Worm (Caenorhabditis elegans) whole organism, L2 larva: Measurements from ENCODE around the gene M60.7.

Experiments
- C34F6.9 ChIP-seq: fragments of 150-350 bp; optimal IDR thresholded peaks from 2 replicates; lab custom pipeline; 2014; ENCODE audit warnings: missing biosample characterization, missing genetic modification characterization
- F13H6.1 ChIP-seq: sonication (generic microtip); optimal IDR thresholded peaks from 2 replicates; lab custom pipeline; 2016; ENCODE audit warnings: missing genetic modification characterization, missing compliant biosample characterization
- R02D3.7 ChIP-seq: fragments of 150-350 bp; optimal IDR thresholded peaks from 2 replicates; lab custom pipeline; 2014; ENCODE audit warnings: missing biosample characterization, missing genetic modification characterization
- Y55F3AM.14 ChIP-seq: fragments of 200-800 bp; sonication (Bioruptor generic); optimal IDR thresholded peaks from 2 replicates; lab custom pipeline; 2018; ENCODE audit warnings: mild to moderate bottlenecking, missing genetic modification characterization, missing compliant biosample characterization
- ZK546.5 ChIP-seq: sonication (generic microtip); optimal IDR thresholded peaks from 2 replicates; lab custom pipeline; 2017; ENCODE audit warnings: missing biosample characterization, missing genetic modification characterization
- alr-1 ChIP-seq: fragments of 150-350 bp; optimal IDR thresholded peaks from 2 replicates; lab custom pipeline; 2014; ENCODE audit warnings: missing biosample characterization, missing genetic modification characterization
- aly-2 ChIP-seq: fragments of 150-350 bp; optimal IDR thresholded peaks from 2 replicates; lab custom pipeline; 2014; ENCODE audit warnings: missing biosample characterization, missing genetic modification characterization
- blmp-1 ChIP-seq: sonication (generic microtip); optimal IDR thresholded peaks from 2 replicates; lab custom pipeline; 2017; ENCODE audit warnings: missing genetic modification characterization, mild to moderate bottlenecking, missing compliant biosample characterization, antibody characterized with exemption, moderate library complexity; ENCODE audit not compliant: insufficient read depth
- ceh-16 ChIP-seq: fragments of 150-350 bp; optimal IDR thresholded peaks from 2 replicates; lab custom pipeline; 2014; ENCODE audit warnings: missing biosample characterization, missing genetic modification characterization
- ceh-82 ChIP-seq: fragments of 150-350 bp; optimal IDR thresholded peaks from 2 replicates; lab custom pipeline; 2014; ENCODE audit warnings: missing biosample characterization, missing genetic modification characterization
- dmd-4 ChIP-seq: sonication (generic microtip); optimal IDR thresholded peaks from 2 replicates; lab custom pipeline; 2017; ENCODE audit warnings: missing biosample characterization, missing genetic modification characterization
- egl-27 ChIP-seq: sonication (generic microtip); optimal IDR thresholded peaks from 3 replicates; lab custom pipeline; 2017; ENCODE audit warnings: missing biosample characterization, missing genetic modification reagents, missing genetic modification characterization
- elt-3 ChIP-seq: sonication (generic microtip); optimal IDR thresholded peaks from 2 replicates; lab custom pipeline; 2017; ENCODE audit warnings: missing biosample characterization, missing genetic modification characterization
- fos-1 ChIP-seq: fragments of 150-350 bp; optimal IDR thresholded peaks from 2 replicates; lab custom pipeline; 2014; ENCODE audit warnings: missing biosample characterization, missing genetic modification characterization
- gmeb-1 ChIP-seq: fragments of 150-350 bp; optimal IDR thresholded peaks from 2 replicates; lab custom pipeline; 2014; ENCODE audit warnings: missing biosample characterization, missing genetic modification characterization
- lin-11 ChIP-seq: fragments of 150-350 bp; sonication (generic microtip); optimal IDR thresholded peaks from 2 replicates; lab custom pipeline; 2014; ENCODE audit warnings: missing biosample characterization, missing genetic modification characterization, inconsistent platforms, mixed read lengths
- lin-13 ChIP-seq: fragments of 150-350 bp; optimal IDR thresholded peaks from 2 replicates; lab custom pipeline; 2014; ENCODE audit warnings: missing biosample characterization, missing genetic modification reagents, missing genetic modification characterization
- lsy-2 ChIP-seq, 2 experiments: fragments of 150-350 bp in 1 of 2; sonication (generic microtip) in 1 of 2; optimal IDR thresholded peaks; 2 replicates each; lab custom pipeline; 2014 to 2017; ENCODE audit warnings: missing biosample characterization in 2 of 2, missing genetic modification characterization in 2 of 2
- mbf-1 ChIP-seq: sonication (generic microtip); optimal IDR thresholded peaks from 2 replicates; lab custom pipeline; 2017; ENCODE audit warnings: missing biosample characterization, missing genetic modification characterization
- mdl-1 ChIP-seq, 2 experiments: fragments of 150-350 bp in 1 of 2; sonication (generic microtip) in 1 of 2; optimal IDR thresholded peaks; 2 replicates each; lab custom pipeline; 2017; ENCODE audit warnings: missing biosample characterization in 2 of 2, missing genetic modification characterization in 2 of 2
- nhr-10 ChIP-seq: sonication (generic microtip); optimal IDR thresholded peaks from 2 replicates; lab custom pipeline; 2017; ENCODE audit warnings: missing biosample characterization, missing genetic modification characterization
- nhr-12 ChIP-seq: fragments of 150-350 bp; optimal IDR thresholded peaks from 2 replicates; lab custom pipeline; 2014; ENCODE audit warnings: missing biosample characterization, missing genetic modification characterization
- nhr-129 ChIP-seq: fragments of 150-350 bp; optimal IDR thresholded peaks from 2 replicates; lab custom pipeline; 2014; ENCODE audit warnings: missing biosample characterization, missing genetic modification characterization
- nhr-21 ChIP-seq: fragments of 150-350 bp; optimal IDR thresholded peaks from 2 replicates; lab custom pipeline; 2014; ENCODE audit warnings: missing biosample characterization, missing genetic modification characterization
- nhr-237 ChIP-seq: fragments of 150-350 bp; optimal IDR thresholded peaks from 2 replicates; lab custom pipeline; 2014; ENCODE audit warnings: missing biosample characterization, missing genetic modification characterization
- nhr-25 ChIP-seq: fragments of 150-350 bp; sonication (generic microtip); optimal IDR thresholded peaks from 3 replicates; lab custom pipeline; 2014; ENCODE audit warnings: missing biosample characterization, missing genetic modification characterization
- nhr-6 ChIP-seq: fragments of 150-350 bp; optimal IDR thresholded peaks from 2 replicates; lab custom pipeline; 2014; ENCODE audit warnings: missing biosample characterization, missing genetic modification characterization
- peb-1 ChIP-seq: fragments of 150-350 bp; optimal IDR thresholded peaks from 2 replicates; lab custom pipeline; 2014; ENCODE audit warnings: missing biosample characterization, missing genetic modification characterization
- sem-4 ChIP-seq: fragments of 150-350 bp; optimal IDR thresholded peaks from 2 replicates; lab custom pipeline; 2014; ENCODE audit warnings: missing biosample characterization, missing genetic modification reagents, missing genetic modification characterization
- skn-1 ChIP-seq: sonication (generic microtip); optimal IDR thresholded peaks from 2 replicates; lab custom pipeline; 2017; ENCODE audit warnings: missing biosample characterization, missing genetic modification characterization
- sma-3 ChIP-seq: sonication (generic microtip); optimal IDR thresholded peaks from 2 replicates; lab custom pipeline; 2016; ENCODE audit warnings: missing genetic modification reagents, missing genetic modification characterization, missing compliant biosample characterization
- sma-9 ChIP-seq, 2 experiments: fragments of 150-350 bp in 1 of 2; sonication (generic microtip) in 1 of 2; optimal IDR thresholded peaks; 2 replicates each; lab custom pipeline; 2014 to 2016; ENCODE audit warnings: missing genetic modification characterization in 2 of 2, mild to moderate bottlenecking in 1 of 2, missing biosample characterization in 1 of 2, missing compliant biosample characterization in 1 of 2, missing genetic modification reagents in 1 of 2, moderate library complexity in 1 of 2
- snpc-4 ChIP-seq: fragments of 150-350 bp; optimal IDR thresholded peaks from 2 replicates; lab custom pipeline; 2014; ENCODE audit warnings: missing biosample characterization, missing genetic modification characterization
- unc-55 ChIP-seq: fragments of 150-350 bp; sonication (generic microtip); optimal IDR thresholded peaks from 3 replicates; lab custom pipeline; 2014; ENCODE audit warnings: missing biosample characterization, missing genetic modification reagents, missing genetic modification characterization
- zag-1 ChIP-seq: fragments of 150-350 bp; optimal IDR thresholded peaks from 2 replicates; lab custom pipeline; 2014; ENCODE audit warnings: missing biosample characterization, missing genetic modification characterization
- ztf-1 ChIP-seq: fragments of 200-800 bp; sonication (Bioruptor generic); conservative IDR thresholded peaks from 2 replicates; pipeline ENCODE4 v1.3.6; 2022; ENCODE audit warnings: missing genetic modification characterization, missing compliant biosample characterization
- ztf-11 ChIP-seq: sonication (generic microtip); optimal IDR thresholded peaks from 2 replicates; lab custom pipeline; 2017; ENCODE audit warnings: missing biosample characterization, missing genetic modification characterization
- ztf-4 ChIP-seq: fragments of 150-350 bp; optimal IDR thresholded peaks from 2 replicates; lab custom pipeline; 2014; ENCODE audit warnings: missing biosample characterization, missing genetic modification characterization

M60.7 gene

DNA sequence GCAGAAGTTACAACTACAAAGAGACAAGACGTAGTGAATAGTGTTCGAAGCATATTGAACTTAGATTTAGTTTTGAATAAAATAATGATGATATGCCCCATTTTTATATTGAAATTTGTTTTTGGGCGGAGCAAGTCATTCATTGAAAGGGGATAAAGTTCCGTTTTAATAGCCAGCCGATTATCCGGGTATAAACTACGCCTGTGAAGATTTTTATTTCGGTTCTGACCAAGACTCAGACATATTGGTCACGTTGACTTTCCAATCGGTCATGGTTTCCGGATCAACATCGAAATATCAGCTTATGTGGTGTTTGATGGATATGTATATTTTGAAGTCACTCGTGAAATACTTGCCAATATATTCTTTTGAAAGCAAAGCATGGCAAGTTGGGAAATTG is 42.3 kb downstream of the M60.7 start, which contains the start of gene K02A6.4:
TSS of gene K02A6.4 (minus strand) at position 101 of the 400 bp plus-strand sequence.
- TF ChIP-seq Y55F3AM.14 (GFP tag; lab: Kevin White, UChicago) (no peak), nhr-12 (tag; lab: Kevin White, UChicago) (no peak), nhr-10 (tag; lab: Kevin White, UChicago) (no peak), sem-4 (tag; lab: Kevin White, UChicago) (no peak), nhr-237 (tag; lab: Kevin White, UChicago) (no peak), ztf-4 (tag; lab: Kevin White, UChicago) (no peak), zag-1 (tag; lab: Kevin White, UChicago) (no peak), unc-55 (no peak), mdl-1 (tag; optimal IDR thresholded peaks at IDR 0.05; lab: Kevin White, UChicago) (no peak), lin-11 (tag; lab: Kevin White, UChicago) (no peak), sma-9 (GFP tag; optimal IDR thresholded peaks at IDR 0.05; lab: Kevin White, UChicago) (no peak), sma-9 (tag; optimal IDR thresholded peaks at IDR 0.05; lab: Kevin White, UChicago) (no peak), mbf-1 (tag; lab: Kevin White, UChicago) (no peak), lin-13 (GFP tag; lab: Kevin White, UChicago) (no peak), alr-1 (tag; lab: Kevin White, UChicago) (no peak), ztf-11 (tag; lab: Kevin White, UChicago) (no peak), R02D3.7 (tag; lab: Kevin White, UChicago) (no peak), nhr-6 (tag; lab: Kevin White, UChicago) (no peak), ztf-1 (no peak)

DNA sequence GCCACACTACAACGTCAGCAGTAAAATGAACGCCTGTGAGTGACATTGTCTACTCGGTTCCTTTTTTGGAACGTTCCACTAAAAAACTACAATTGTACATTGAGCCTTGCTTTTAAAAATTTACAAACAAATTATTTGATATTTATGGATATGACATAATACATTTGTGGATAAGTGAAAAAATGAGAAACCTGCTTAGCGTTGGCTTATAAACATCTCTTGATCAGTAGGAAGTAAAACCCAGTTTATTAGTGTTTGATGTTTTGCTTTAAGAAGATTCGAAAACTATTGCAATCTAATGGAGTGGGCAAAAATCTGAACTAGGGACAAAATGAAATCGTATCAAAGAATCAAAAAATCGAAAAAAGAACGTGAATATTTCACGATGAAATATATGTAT is 44.0 kb downstream of the M60.7 start:
- no peak for TF ChIP-seq nhr-25 (tag; lab: Kevin White, UChicago)
- TF ChIP-seq sma-3 (GFP tag; lab: Kevin White, UChicago) = no peak
- no peak for TF ChIP-seq ceh-82 (tag; lab: Kevin White, UChicago)
- TF ChIP-seq F13H6.1 (tag; lab: Kevin White, UChicago) = no peak
- TF ChIP-seq skn-1 (tag; lab: Kevin White, UChicago) = no peak
- no peak for TF ChIP-seq zag-1 (tag; lab: Kevin White, UChicago)
- no peak for TF ChIP-seq ztf-4 (tag; lab: Kevin White, UChicago)
- TF ChIP-seq unc-55 = no peak
- no peak for TF ChIP-seq nhr-21 (tag; lab: Kevin White, UChicago)
- no peak for TF ChIP-seq Y55F3AM.14 (GFP tag; lab: Kevin White, UChicago)
- TF ChIP-seq ZK546.5 = no peak
- TF ChIP-seq blmp-1 (tag; lab: Kevin White, UChicago) = no peak
- no peak for TF ChIP-seq elt-3 (tag; lab: Kevin White, UChicago)
- no peak for TF ChIP-seq peb-1
- TF ChIP-seq lsy-2 (tag; optimal IDR thresholded peaks at IDR 0.05; lab: Kevin White, UChicago) = no peak
- no peak for TF ChIP-seq aly-2 (tag; lab: Kevin White, UChicago)
- TF ChIP-seq ztf-11 (tag; lab: Kevin White, UChicago) = no peak
- TF ChIP-seq nhr-129 (tag; lab: Kevin White, UChicago) = no peak
- TF ChIP-seq alr-1 (tag; lab: Kevin White, UChicago) = no peak
- no peak for TF ChIP-seq egl-27 (tag; lab: Kevin White, UChicago)
- TF ChIP-seq, all 48 proteins: peak for 0

DNA sequence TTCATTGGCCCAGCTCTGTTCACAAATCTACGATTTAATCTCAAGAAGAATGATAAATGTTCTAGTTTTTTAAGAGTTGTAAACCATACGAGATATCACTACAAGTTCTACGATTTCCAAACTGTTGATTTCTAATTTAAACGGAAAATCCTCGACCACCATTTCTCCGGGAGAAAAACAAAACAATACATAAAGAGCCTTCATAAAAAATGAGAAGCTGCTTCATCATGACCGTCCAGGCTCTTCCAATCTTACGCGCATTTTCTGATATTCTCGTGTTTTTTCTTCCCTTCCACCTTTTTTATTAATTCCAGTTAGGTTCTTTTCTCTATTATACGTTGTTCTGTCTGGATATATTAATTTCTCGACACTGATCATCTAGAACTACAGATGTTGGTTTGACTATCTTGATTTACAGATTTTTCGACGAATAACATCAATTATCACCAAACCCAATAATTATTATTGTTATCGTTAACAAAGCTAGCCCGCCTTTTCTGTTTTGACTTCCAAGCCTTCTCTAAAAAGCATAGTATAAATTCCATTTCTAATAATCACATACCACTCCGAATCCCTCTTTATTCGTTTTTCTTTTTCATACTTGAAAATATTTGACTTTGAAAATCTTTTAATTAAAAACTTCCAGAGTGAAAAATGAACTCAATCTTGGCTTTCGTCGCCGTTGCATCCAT is 46.4 kb downstream of the M60.7 start, which contains the start of gene C47D2.1:
TSS of gene C47D2.1 (plus strand) at position 642 of the 692 bp plus-strand sequence.
- TF ChIP-seq ceh-16 (tag; lab: Kevin White, UChicago) (no peak), nhr-21 (tag; lab: Kevin White, UChicago) (no peak), lsy-2 (tag; optimal IDR thresholded peaks at IDR 0.05; lab: Kevin White, UChicago) (no peak), skn-1 (tag; lab: Kevin White, UChicago) (no peak), Y55F3AM.14 (GFP tag; lab: Kevin White, UChicago) (no peak), blmp-1 (tag; lab: Kevin White, UChicago) (no peak), R02D3.7 (tag; lab: Kevin White, UChicago) (no peak), egl-27 (tag; lab: Kevin White, UChicago) (no peak), alr-1 (tag; lab: Kevin White, UChicago) (no peak), mdl-1 (tag; optimal IDR thresholded peaks at IDR 0.05; lab: Kevin White, UChicago) (no peak), gmeb-1 (tag; lab: Kevin White, UChicago) (no peak), C34F6.9 (tag; lab: Kevin White, UChicago) (no peak), snpc-4 (tag; lab: Kevin White, UChicago) (no peak), sma-9 (GFP tag; optimal IDR thresholded peaks at IDR 0.05; lab: Kevin White, UChicago) (no peak), sma-9 (tag; optimal IDR thresholded peaks at IDR 0.05; lab: Kevin White, UChicago) (no peak), ceh-82 (tag; lab: Kevin White, UChicago) (no peak), peb-1 (no peak), fos-1 (tag; lab: Kevin White, UChicago) (no peak), dmd-4 (tag; lab: Kevin White, UChicago) (no peak), elt-3 (tag; lab: Kevin White, UChicago) (no peak)
- TF ChIP-seq, all 48 proteins: peak for 0
